Fruit fly (Drosophila melanogaster) whole organism, adult: ENCODE data around the gene CG13445.

ENCODE experiments used
- CG11617 ChIP-seq: fragments of 200-800 bp; sonication (Bioruptor generic); optimal IDR thresholded peaks from 2 replicates; lab custom pipeline; 2017; ENCODE audit warnings: mild to moderate bottlenecking, missing biosample characterization, missing genetic modification reagents, missing genetic modification characterization
- CG12768 ChIP-seq: fragments of 200-800 bp; sonication (Bioruptor generic); optimal IDR thresholded peaks from 2 replicates; lab custom pipeline; 2017; ENCODE audit warnings: missing biosample characterization, missing genetic modification characterization, mild to moderate bottlenecking, moderate library complexity, missing genetic modification reagents
- CG14711 ChIP-seq: fragments of 200-800 bp; sonication (Bioruptor generic); optimal IDR thresholded peaks from 2 replicates; lab custom pipeline; 2018; ENCODE audit warnings: missing biosample characterization, mild to moderate bottlenecking, missing genetic modification characterization, moderate library complexity
- CG1620 ChIP-seq: fragments of 200-800 bp; sonication (Bioruptor generic); optimal IDR thresholded peaks from 2 replicates; lab custom pipeline; 2016; ENCODE audit warnings: missing biosample characterization, missing genetic modification characterization
- CG33017 ChIP-seq: fragments of 200-800 bp; sonication (Bioruptor generic); optimal IDR thresholded peaks from 2 replicates; lab custom pipeline; 2018; ENCODE audit warnings: missing biosample characterization, mild to moderate bottlenecking, missing genetic modification characterization, moderate library complexity
- CG5204 ChIP-seq: fragments of 200-800 bp; sonication (Bioruptor generic); optimal IDR thresholded peaks from 2 replicates; lab custom pipeline; 2016; ENCODE audit warnings: missing biosample characterization, missing genetic modification characterization
- CG7045 ChIP-seq: fragments of 200-800 bp; sonication (Bioruptor generic); optimal IDR thresholded peaks from 2 replicates; lab custom pipeline; 2017; ENCODE audit warnings: missing biosample characterization, mild to moderate bottlenecking, missing genetic modification characterization
- CG7101 ChIP-seq: fragments of 200-800 bp; sonication (Bioruptor generic); optimal IDR thresholded peaks from 2 replicates; lab custom pipeline; 2018; ENCODE audit warnings: missing biosample characterization, mild to moderate bottlenecking, missing genetic modification characterization, moderate library complexity
- Clk ChIP-seq: fragments of 200-800 bp; sonication (Bioruptor generic); optimal IDR thresholded peaks from 2 replicates; lab custom pipeline; 2017; ENCODE audit warnings: missing biosample characterization, missing genetic modification characterization
- Crg-1 ChIP-seq: fragments of 200-800 bp; sonication (Bioruptor generic); optimal IDR thresholded peaks from 2 replicates; lab custom pipeline; 2016; ENCODE audit warnings: missing biosample characterization, missing genetic modification characterization
- Hr96 ChIP-seq: fragments of 200-800 bp; sonication (Bioruptor generic); optimal IDR thresholded peaks from 2 replicates; lab custom pipeline; 2016; ENCODE audit warnings: missing biosample characterization, missing genetic modification characterization
- Mnt ChIP-seq: fragments of 200-800 bp; sonication (Bioruptor generic); optimal IDR thresholded peaks from 2 replicates; lab custom pipeline; 2016; ENCODE audit warnings: missing biosample characterization, mild to moderate bottlenecking, missing genetic modification characterization
- bab1 ChIP-seq: fragments of 200-800 bp; sonication (Bioruptor generic); optimal IDR thresholded peaks from 3 replicates; lab custom pipeline; 2019; ENCODE audit warnings: missing biosample characterization, mild to moderate bottlenecking, missing genetic modification characterization, moderate library complexity
- cic ChIP-seq: fragments of 200-800 bp; sonication (Bioruptor generic); optimal IDR thresholded peaks from 2 replicates; lab custom pipeline; 2017; ENCODE audit warnings: missing biosample characterization, mild to moderate bottlenecking, missing genetic modification characterization, moderate library complexity
- cnc ChIP-seq, 2 experiments: fragments of >200 bp; optimal IDR thresholded peaks; 2 replicates each; lab custom pipeline; 2017
- kay ChIP-seq: fragments of 200-800 bp; sonication (Bioruptor generic); peaks from one replicate; lab custom pipeline; 2016; ENCODE audit warnings: missing biosample characterization, missing genetic modification characterization, borderline replicate concordance
- ovo ChIP-seq: fragments of 200-800 bp; sonication (Bioruptor generic); optimal IDR thresholded peaks from 2 replicates; lab custom pipeline; 2016; ENCODE audit warnings: missing biosample characterization, missing genetic modification characterization
- pad ChIP-seq: fragments of 200-800 bp; sonication (Bioruptor generic); optimal IDR thresholded peaks from 3 replicates; lab custom pipeline; 2017; ENCODE audit warnings: missing biosample characterization, missing genetic modification characterization, mild to moderate bottlenecking, moderate library complexity, missing genetic modification reagents
- tj ChIP-seq: fragments of 200-800 bp; sonication (Bioruptor generic); optimal IDR thresholded peaks from 3 replicates; lab custom pipeline; 2017; ENCODE audit warnings: missing biosample characterization, mild to moderate bottlenecking, missing genetic modification characterization, moderate library complexity
- toe ChIP-seq: fragments of 200-800 bp; sonication (Bioruptor generic); optimal IDR thresholded peaks from 2 replicates; lab custom pipeline; 2016; ENCODE audit warnings: missing biosample characterization, missing genetic modification characterization

CG13445 gene

DNA sequence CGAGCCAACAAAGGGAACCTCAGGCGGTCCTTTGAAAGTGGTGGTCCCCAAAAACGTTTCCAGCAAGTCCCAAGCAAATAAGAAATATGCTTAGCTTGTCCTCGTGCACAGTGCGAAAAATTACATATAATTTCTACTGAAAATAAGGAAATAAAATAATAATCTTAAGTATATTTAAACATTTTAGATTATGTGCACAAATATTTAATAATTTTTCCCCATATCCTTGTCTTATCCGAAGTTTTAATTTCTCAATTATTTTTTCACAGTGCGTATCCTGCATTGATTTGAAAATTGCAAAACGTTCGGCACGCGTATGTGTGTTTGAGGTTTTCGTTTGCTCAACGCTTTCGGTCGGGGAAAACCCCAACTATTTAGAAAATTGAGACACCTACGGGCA lies 37.7 kb upstream of the CG13445 start:
- no peak for TF ChIP-seq toe (GFP tag; lab: Kevin White, UChicago)
- no peak for TF ChIP-seq CG14711 (tag; lab: Kevin White, UChicago)
- TF ChIP-seq kay (GFP tag; lab: Kevin White, UChicago) = no peak
- no peak for TF ChIP-seq bab1
- no peak for TF ChIP-seq Crg-1 (GFP tag; lab: Kevin White, UChicago)
- TF ChIP-seq cic (GFP tag; lab: Kevin White, UChicago) = no peak
- no peak for TF ChIP-seq CG33017
- TF ChIP-seq ovo = no peak
- no peak for TF ChIP-seq pad (GFP tag; lab: Kevin White, UChicago)
- no peak for TF ChIP-seq CG1620 (GFP tag; lab: Kevin White, UChicago)
- no peak for TF ChIP-seq cnc (optimal IDR thresholded peaks at IDR 0.05; lab: Kevin White, UChicago)
- no peak for TF ChIP-seq CG5204 (GFP tag; lab: Kevin White, UChicago)
- no peak for TF ChIP-seq CG7101
- no peak for TF ChIP-seq Hr96
- TF ChIP-seq CG11617 = no peak
- TF ChIP-seq CG12768 = no peak
- TF ChIP-seq Mnt (GFP tag; lab: Kevin White, UChicago) = no peak
- no peak for TF ChIP-seq Clk (GFP tag; lab: Kevin White, UChicago)
- no peak for TF ChIP-seq CG7045 (GFP tag; lab: Kevin White, UChicago)
- no peak for TF ChIP-seq tj

DNA sequence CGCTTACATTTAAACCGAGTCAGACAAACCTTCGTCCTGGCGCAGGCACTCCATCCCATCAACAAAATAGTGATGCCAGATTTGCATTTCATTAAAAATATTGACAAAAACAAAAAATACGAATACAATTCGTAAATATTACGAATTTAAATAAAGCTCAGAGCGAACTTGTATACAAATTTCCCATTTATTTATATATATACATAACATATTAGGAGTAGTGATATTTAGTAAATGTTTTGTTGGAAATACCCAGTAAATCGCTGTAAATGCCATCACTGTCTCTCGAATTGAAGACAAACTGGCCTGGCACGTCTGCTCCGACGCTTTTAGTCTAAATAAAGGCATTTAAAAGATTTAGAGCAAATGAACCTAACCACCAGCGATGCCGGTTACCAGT lies 37.0 kb upstream of the CG13445 start:
- TF ChIP-seq Clk (GFP tag; lab: Kevin White, UChicago) (no peak), pad (GFP tag; lab: Kevin White, UChicago) (no peak), CG1620 (GFP tag; lab: Kevin White, UChicago) (no peak), CG14711 (tag; lab: Kevin White, UChicago) (no peak), bab1 (no peak), CG5204 (GFP tag; lab: Kevin White, UChicago) (no peak), tj (no peak), CG7045 (GFP tag; lab: Kevin White, UChicago) (no peak), Mnt (GFP tag; lab: Kevin White, UChicago) (no peak)

DNA sequence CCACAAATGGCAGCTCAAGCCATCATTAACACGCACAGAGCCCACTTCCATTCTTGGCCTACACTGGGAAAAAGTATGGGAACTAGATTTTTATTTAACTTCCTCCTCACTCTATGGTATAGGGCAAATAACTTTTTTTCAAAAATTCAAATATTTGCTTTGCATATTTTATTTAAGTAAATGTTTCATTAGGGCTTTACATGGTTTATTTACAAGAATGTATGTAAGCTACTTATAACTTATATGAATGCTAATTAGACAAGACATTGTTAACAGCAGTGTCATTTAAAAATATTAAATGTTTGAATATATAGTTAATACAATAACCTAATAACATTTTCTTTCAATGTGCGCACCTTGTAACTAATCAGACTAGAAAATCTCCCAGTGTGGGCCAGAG lies 33.8 kb upstream of the CG13445 start:
- TF ChIP-seq Crg-1 (GFP tag; lab: Kevin White, UChicago) = no peak
- no peak for TF ChIP-seq CG12768
- TF ChIP-seq tj = no peak
- TF ChIP-seq Hr96 = no peak
- no peak for TF ChIP-seq CG1620 (GFP tag; lab: Kevin White, UChicago)
- TF ChIP-seq cic (GFP tag; lab: Kevin White, UChicago) = no peak

DNA sequence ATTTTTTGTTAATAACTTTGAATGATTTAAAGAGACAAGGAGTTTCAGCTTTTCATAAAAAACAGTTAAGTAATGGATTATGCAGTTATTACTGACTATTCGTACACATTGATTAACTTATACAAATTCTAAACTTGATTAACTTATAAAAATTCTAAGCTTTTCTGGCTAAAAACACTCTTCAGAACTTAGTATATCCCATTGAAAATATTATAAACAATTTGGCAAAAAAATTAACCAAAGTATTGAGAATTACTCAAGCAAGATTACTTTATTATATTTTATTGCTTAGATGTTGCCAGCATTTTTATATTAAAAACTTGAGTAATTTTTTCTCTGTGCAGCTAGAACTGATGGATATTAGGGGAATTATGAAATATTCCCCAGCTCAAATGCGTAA lies 31.9 kb upstream of the CG13445 start:
- TF ChIP-seq CG7101 (no peak), pad (GFP tag; lab: Kevin White, UChicago) (no peak), ovo (no peak), toe (GFP tag; lab: Kevin White, UChicago) (no peak), Crg-1 (GFP tag; lab: Kevin White, UChicago) (no peak), Clk (GFP tag; lab: Kevin White, UChicago) (no peak)

DNA sequence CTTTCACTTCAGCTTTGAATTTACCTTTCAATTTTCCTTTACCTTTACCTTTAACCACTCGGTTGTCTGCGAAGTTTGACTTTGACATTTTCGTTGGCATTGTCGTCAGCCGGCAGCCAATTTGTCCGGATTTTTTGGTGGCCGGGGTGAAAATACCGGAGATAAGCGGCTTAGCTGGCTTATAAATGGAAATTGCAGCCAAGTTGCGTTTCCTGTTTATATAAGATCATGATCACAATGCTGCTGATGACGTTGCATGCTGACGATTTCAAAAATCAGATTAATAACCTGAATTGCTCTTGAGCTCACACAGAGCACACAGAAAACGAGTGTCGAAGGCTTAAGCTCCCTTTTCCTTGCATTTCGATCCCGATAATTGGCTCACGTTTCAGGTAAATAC lies 31.4 kb upstream of the CG13445 start:
- no peak for TF ChIP-seq CG5204 (GFP tag; lab: Kevin White, UChicago)
- no peak for TF ChIP-seq bab1
- no peak for TF ChIP-seq ovo
- no peak for TF ChIP-seq CG33017
- TF ChIP-seq cnc (optimal IDR thresholded peaks at IDR 0.05; lab: Kevin White, UChicago) = no peak
- no peak for TF ChIP-seq pad (GFP tag; lab: Kevin White, UChicago)
- TF ChIP-seq Crg-1 (GFP tag; lab: Kevin White, UChicago) = no peak
- no peak for TF ChIP-seq toe (GFP tag; lab: Kevin White, UChicago)
- no peak for TF ChIP-seq CG14711 (tag; lab: Kevin White, UChicago)
- no peak for TF ChIP-seq CG11617
- no peak for TF ChIP-seq CG12768
- no peak for TF ChIP-seq CG7045 (GFP tag; lab: Kevin White, UChicago)
- no peak for TF ChIP-seq kay (GFP tag; lab: Kevin White, UChicago)
- no peak for TF ChIP-seq CG1620 (GFP tag; lab: Kevin White, UChicago)
- TF ChIP-seq CG7101 = no peak

DNA sequence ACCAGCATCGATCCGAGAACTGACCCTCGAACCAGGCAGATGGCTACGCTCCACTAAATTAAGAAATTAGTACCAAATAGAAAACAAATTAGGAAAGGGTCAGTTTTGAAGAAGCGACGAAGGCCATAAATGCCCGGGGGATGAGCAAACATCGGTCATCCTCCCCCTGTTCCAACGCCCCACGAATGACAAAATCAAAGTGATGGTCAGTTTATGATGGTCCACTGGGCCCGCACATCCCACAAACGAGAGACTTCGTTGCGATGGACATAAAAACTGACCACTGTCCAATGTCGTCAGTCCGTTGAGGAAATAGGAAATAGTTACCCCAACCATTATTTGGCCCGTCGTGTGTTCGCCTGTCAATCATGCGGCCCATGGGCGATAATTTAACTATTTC lies 30.3 kb upstream of the CG13445 start:
- TF ChIP-seq kay (GFP tag; lab: Kevin White, UChicago) = no peak
- TF ChIP-seq CG7101 = no peak
- TF ChIP-seq toe (GFP tag; lab: Kevin White, UChicago) = no peak
- TF ChIP-seq CG1620 (GFP tag; lab: Kevin White, UChicago) = no peak
- no peak for TF ChIP-seq tj
- TF ChIP-seq ovo = no peak
- no peak for TF ChIP-seq CG11617
- no peak for TF ChIP-seq CG5204 (GFP tag; lab: Kevin White, UChicago)
- no peak for TF ChIP-seq cnc (optimal IDR thresholded peaks at IDR 0.05; lab: Kevin White, UChicago)
- no peak for TF ChIP-seq CG7045 (GFP tag; lab: Kevin White, UChicago)
- TF ChIP-seq cic (GFP tag; lab: Kevin White, UChicago) = no peak
- no peak for TF ChIP-seq bab1
- no peak for TF ChIP-seq Hr96
- no peak for TF ChIP-seq Clk (GFP tag; lab: Kevin White, UChicago)
- no peak for TF ChIP-seq CG12768
- no peak for TF ChIP-seq Crg-1 (GFP tag; lab: Kevin White, UChicago)
- no peak for TF ChIP-seq CG14711 (tag; lab: Kevin White, UChicago)

DNA sequence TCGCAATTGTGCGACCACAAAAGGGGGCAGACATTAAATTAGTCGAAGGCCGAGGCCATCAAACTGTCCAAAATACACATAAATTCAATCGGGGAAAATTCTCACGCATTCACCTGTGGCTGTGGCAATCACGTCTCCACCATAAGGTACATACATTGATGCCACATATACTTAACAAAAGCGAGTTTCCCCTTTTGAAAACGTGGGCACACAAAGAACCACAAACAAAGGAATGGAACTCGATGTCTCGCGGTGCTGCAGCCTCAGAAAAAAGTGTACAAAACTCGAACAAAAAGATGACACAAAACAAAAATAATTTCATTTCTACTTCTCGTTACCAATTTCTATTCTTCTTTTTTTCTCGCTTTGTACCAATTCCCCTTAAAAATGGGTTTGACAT lies 23.9 kb upstream of the CG13445 start:
- TF ChIP-seq pad (GFP tag; lab: Kevin White, UChicago) (no peak), Crg-1 (GFP tag; lab: Kevin White, UChicago) (no peak), Hr96 (no peak), CG7045 (GFP tag; lab: Kevin White, UChicago) (no peak)
